Worm (Caenorhabditis elegans) whole organism, early embryonic: ENCODE measurements around the gene C35A5.6.

Experiments used
- B0310.2 ChIP-seq: sonication (generic microtip); optimal IDR thresholded peaks from 2 replicates; lab custom pipeline; 2016; ENCODE audit warnings: mild to moderate bottlenecking, missing genetic modification characterization, missing compliant biosample characterization
- F13C5.2 ChIP-seq: sonication (generic microtip); optimal IDR thresholded peaks from 2 replicates; lab custom pipeline; 2017; ENCODE audit warnings: mild to moderate bottlenecking, missing genetic modification characterization, inconsistent platforms, missing compliant biosample characterization
- aly-1 ChIP-seq: sonication (generic microtip); optimal IDR thresholded peaks from 2 replicates; lab custom pipeline; 2016; ENCODE audit warnings: missing genetic modification characterization, missing compliant biosample characterization
- ama-1 ChIP-seq: fragments of 150-350 bp; optimal IDR thresholded peaks from 2 replicates; lab custom pipeline; 2014
- ceh-13 ChIP-seq: fragments of 200-800 bp; sonication (Bioruptor generic); optimal IDR thresholded peaks from 2 replicates; lab custom pipeline; 2018; ENCODE audit warnings: mild to moderate bottlenecking, missing genetic modification characterization, missing compliant biosample characterization
- ceh-36 ChIP-seq: sonication (generic microtip); optimal IDR thresholded peaks from 2 replicates; lab custom pipeline; 2016; ENCODE audit warnings: missing genetic modification characterization, inconsistent platforms, missing compliant biosample characterization
- ets-7 ChIP-seq: sonication (generic microtip); optimal IDR thresholded peaks from 2 replicates; lab custom pipeline; 2016; ENCODE audit warnings: missing genotype, missing genetic modification characterization, missing compliant biosample characterization
- flt-1 ChIP-seq: fragments of 200-800 bp; sonication (Bioruptor generic); IDR thresholded peaks from 2 replicates; pipeline ENCODE4 v1.3.6; 2022; ENCODE audit warnings: missing genetic modification characterization, missing compliant biosample characterization
- hmbx-1 ChIP-seq: sonication (generic microtip); optimal IDR thresholded peaks from 2 replicates; lab custom pipeline; 2016; ENCODE audit warnings: mild to moderate bottlenecking, missing genetic modification characterization, missing compliant biosample characterization
- hmg-4 ChIP-seq: fragments of 200-800 bp; sonication (Bioruptor generic); optimal IDR thresholded peaks from 2 replicates; lab custom pipeline; 2018; ENCODE audit warnings: mild to moderate bottlenecking, missing genetic modification characterization, missing compliant biosample characterization
- hnd-1 ChIP-seq: sonication (generic microtip); optimal IDR thresholded peaks from 2 replicates; lab custom pipeline; 2016; ENCODE audit warnings: missing genetic modification characterization, missing compliant biosample characterization
- pes-1 ChIP-seq: fragments of 200-800 bp; sonication (Bioruptor generic); IDR thresholded peaks from 2 replicates; pipeline ENCODE4 v1.3.6; 2022; ENCODE audit warnings: missing genetic modification reagents, missing genetic modification characterization, missing compliant biosample characterization
- scrt-1 ChIP-seq: fragments of 200-800 bp; sonication (Bioruptor generic); IDR thresholded peaks from 2 replicates; pipeline ENCODE4 v1.3.6; 2022; ENCODE audit warnings: missing genetic modification characterization, missing compliant biosample characterization
- sea-1 ChIP-seq: fragments of 200-800 bp; sonication (Bioruptor generic); conservative IDR thresholded peaks from 2 replicates; pipeline ENCODE4 v1.3.6; 2022; ENCODE audit warnings: missing genetic modification characterization, missing compliant biosample characterization
- tbx-11 ChIP-seq: fragments of 200-800 bp; sonication (Bioruptor generic); IDR thresholded peaks from 2 replicates; pipeline ENCODE4 v1.3.6; 2022; ENCODE audit warnings: missing genetic modification characterization, missing compliant biosample characterization
- tbx-37 ChIP-seq: fragments of 200-800 bp; sonication (Bioruptor generic); conservative IDR thresholded peaks from 2 replicates; pipeline ENCODE4 v1.3.6; 2022; ENCODE audit warnings: missing genetic modification reagents, missing genetic modification characterization, missing compliant biosample characterization
- tra-4 ChIP-seq: sonication (generic microtip); optimal IDR thresholded peaks from 2 replicates; lab custom pipeline; 2017; ENCODE audit warnings: missing genetic modification characterization, missing compliant biosample characterization

Gene C35A5.6

DNA sequence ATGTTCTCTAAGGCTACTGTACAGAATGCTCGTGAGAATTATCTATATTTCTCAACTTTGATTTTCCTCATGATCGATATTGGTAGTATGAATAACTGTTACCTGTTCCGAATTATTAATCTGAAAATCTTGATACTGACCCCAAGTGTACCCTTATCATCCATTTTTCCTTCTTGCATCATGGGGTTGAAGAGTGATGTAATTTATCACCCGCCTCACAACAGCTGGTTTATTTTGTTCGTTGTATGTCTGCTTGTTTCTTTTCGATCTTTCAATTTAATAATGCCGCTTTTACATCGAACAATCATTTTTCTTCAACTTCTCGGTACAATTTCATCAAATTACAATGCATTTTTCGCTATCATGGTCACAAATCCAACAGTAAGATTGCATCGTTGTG lies at the start of gene C35A5.6:
Gene C35A5.6 (plus strand): TSS at position 283 of the 400 bp plus-strand sequence.
- TF ChIP-seq hnd-1 (tag; lab: Kevin White, UChicago), result no peak
- no peak for TF ChIP-seq ama-1
- no peak for TF ChIP-seq aly-1 (tag; lab: Kevin White, UChicago)
- no peak for TF ChIP-seq sea-1 (GFP tag; lab: Robert Waterston, UW)
- TF ChIP-seq hmg-4 (GFP tag; lab: Kevin White, UChicago), result no peak
- no peak for TF ChIP-seq tbx-11 (GFP tag; lab: Robert Waterston, UW)
- TF ChIP-seq ceh-36 (tag; lab: Kevin White, UChicago), result no peak
- TF ChIP-seq ceh-13 (GFP tag; lab: Kevin White, UChicago), result no peak
- no peak for TF ChIP-seq hmbx-1 (tag; lab: Kevin White, UChicago)
- TF ChIP-seq tbx-37 (GFP tag; lab: Robert Waterston, UW), result no peak
- TF ChIP-seq flt-1 (GFP tag; lab: Robert Waterston, UW), result no peak
- TF ChIP-seq B0310.2 (tag; lab: Kevin White, UChicago), result no peak
- no peak for TF ChIP-seq tra-4 (tag; lab: Kevin White, UChicago)
- TF ChIP-seq ets-7 (tag; lab: Kevin White, UChicago), result no peak

DNA sequence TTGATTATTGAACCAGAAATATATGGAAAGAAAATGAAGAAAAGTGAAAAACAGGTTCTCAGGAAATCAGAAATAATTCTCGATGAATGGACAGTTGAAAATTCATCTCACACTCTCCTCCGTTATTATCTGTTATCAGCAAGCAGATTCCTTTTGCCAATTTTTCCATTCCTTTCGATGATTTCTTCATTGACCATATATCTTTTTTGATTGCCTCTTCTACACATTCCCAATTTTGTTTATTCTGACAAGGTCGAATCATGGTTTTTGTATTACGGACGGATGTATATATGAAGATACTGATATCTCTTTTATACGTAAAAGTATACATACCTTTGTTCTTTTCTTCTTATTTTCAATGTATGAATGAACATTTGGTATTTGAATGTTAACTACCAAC lies 48.3 kb upstream of the C35A5.6 start:
- TF ChIP-seq flt-1 (GFP tag; lab: Robert Waterston, UW) (no peak), aly-1 (tag; lab: Kevin White, UChicago) (no peak), tra-4 (tag; lab: Kevin White, UChicago) (no peak), pes-1 (GFP tag; lab: Robert Waterston, UW) (no peak), B0310.2 (tag; lab: Kevin White, UChicago) (no peak), sea-1 (GFP tag; lab: Robert Waterston, UW) (no peak), scrt-1 (GFP tag; lab: Robert Waterston, UW) (no peak), ets-7 (tag; lab: Kevin White, UChicago) (no peak), ceh-13 (GFP tag; lab: Kevin White, UChicago) (no peak), ceh-36 (tag; lab: Kevin White, UChicago) (no peak), hmbx-1 (tag; lab: Kevin White, UChicago) (no peak), tbx-11 (GFP tag; lab: Robert Waterston, UW) (no peak)

ce11 chrV:10462066-10462465 lies 46.9 kb upstream of the C35A5.6 start, which contains the start of gene chw-1:
chw-1 (plus strand) TSS chrV:10462282.
- no peak for TF ChIP-seq sea-1 (GFP tag; lab: Robert Waterston, UW)
- no peak for TF ChIP-seq hnd-1 (tag; lab: Kevin White, UChicago)
- no peak for TF ChIP-seq tbx-37 (GFP tag; lab: Robert Waterston, UW)
- no peak for TF ChIP-seq tra-4 (tag; lab: Kevin White, UChicago)
- no peak for TF ChIP-seq ama-1
- no peak for TF ChIP-seq hmg-4 (GFP tag; lab: Kevin White, UChicago)
- TF ChIP-seq flt-1 (GFP tag; lab: Robert Waterston, UW), result no peak
- TF ChIP-seq B0310.2 (tag; lab: Kevin White, UChicago), result no peak
- no peak for TF ChIP-seq tbx-11 (GFP tag; lab: Robert Waterston, UW)
- TF ChIP-seq hmbx-1 (tag; lab: Kevin White, UChicago), result no peak
- TF ChIP-seq scrt-1 (GFP tag; lab: Robert Waterston, UW), result no peak
- TF ChIP-seq pes-1 (GFP tag; lab: Robert Waterston, UW), result no peak
- no peak for TF ChIP-seq ceh-36 (tag; lab: Kevin White, UChicago)

- no peak for TF ChIP-seq pes-1 (GFP tag; lab: Robert Waterston, UW)
- no peak for TF ChIP-seq scrt-1 (GFP tag; lab: Robert Waterston, UW)
- TF ChIP-seq ceh-36 (tag; lab: Kevin White, UChicago), result no peak
- no peak for TF ChIP-seq tbx-37 (GFP tag; lab: Robert Waterston, UW)
- TF ChIP-seq B0310.2 (tag; lab: Kevin White, UChicago), result no peak
- no peak for TF ChIP-seq sea-1 (GFP tag; lab: Robert Waterston, UW)
Observed at ce11 chrV:10463276-10463675, 45.7 kb upstream of the C35A5.6 start, which contains the start of gene F22E12.3. F22E12.3 (minus strand) TSS chrV:10463376.

- TF ChIP-seq F13C5.2 (tag; lab: Kevin White, UChicago) (no peak), pes-1 (GFP tag; lab: Robert Waterston, UW) (no peak), scrt-1 (GFP tag; lab: Robert Waterston, UW) (no peak), aly-1 (tag; lab: Kevin White, UChicago) (no peak), tbx-37 (GFP tag; lab: Robert Waterston, UW) (no peak), hmg-4 (GFP tag; lab: Kevin White, UChicago) (no peak), tra-4 (tag; lab: Kevin White, UChicago) (no peak), tbx-11 (GFP tag; lab: Robert Waterston, UW) (no peak)
Observed at ce11 chrV:10464160-10464559, 44.8 kb upstream of the C35A5.6 start.

DNA sequence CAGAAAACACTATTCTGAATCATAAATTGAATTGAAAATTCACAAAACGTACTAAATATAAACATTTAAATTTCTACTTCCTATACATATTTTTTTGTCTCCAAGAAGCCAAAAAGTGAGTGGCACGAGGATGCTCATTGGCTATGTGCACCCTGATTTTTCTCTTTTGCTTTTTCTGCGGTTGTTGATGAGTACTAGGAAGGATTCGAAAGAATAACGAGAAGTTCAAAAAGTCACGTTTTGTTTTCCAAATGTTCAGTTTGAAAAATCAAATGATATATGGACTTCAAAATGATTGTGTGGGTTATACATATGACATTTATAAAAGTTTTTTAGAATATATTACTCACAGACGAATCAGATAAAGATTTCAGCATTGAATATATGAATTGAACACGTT lies 44.2 kb upstream of the C35A5.6 start:
- TF ChIP-seq flt-1 (GFP tag; lab: Robert Waterston, UW) (no peak), tbx-11 (GFP tag; lab: Robert Waterston, UW) (no peak), hmg-4 (GFP tag; lab: Kevin White, UChicago) (no peak), tbx-37 (GFP tag; lab: Robert Waterston, UW) (no peak), pes-1 (GFP tag; lab: Robert Waterston, UW) (no peak), hnd-1 (tag; lab: Kevin White, UChicago) (no peak), B0310.2 (tag; lab: Kevin White, UChicago) (no peak), tra-4 (tag; lab: Kevin White, UChicago) (no peak), ama-1 (no peak), ceh-13 (GFP tag; lab: Kevin White, UChicago) (no peak)

ce11 chrV:10465478-10465877 lies 43.5 kb upstream of the C35A5.6 start:
- TF ChIP-seq ceh-13 (GFP tag; lab: Kevin White, UChicago), result no peak
